Worm (Caenorhabditis elegans): ENCODE data around the gene rmd-2.
A peak's percentile ranks its signal among the peaks of the same experiment; 100 is the strongest.

The rmd-2 gene

DNA sequence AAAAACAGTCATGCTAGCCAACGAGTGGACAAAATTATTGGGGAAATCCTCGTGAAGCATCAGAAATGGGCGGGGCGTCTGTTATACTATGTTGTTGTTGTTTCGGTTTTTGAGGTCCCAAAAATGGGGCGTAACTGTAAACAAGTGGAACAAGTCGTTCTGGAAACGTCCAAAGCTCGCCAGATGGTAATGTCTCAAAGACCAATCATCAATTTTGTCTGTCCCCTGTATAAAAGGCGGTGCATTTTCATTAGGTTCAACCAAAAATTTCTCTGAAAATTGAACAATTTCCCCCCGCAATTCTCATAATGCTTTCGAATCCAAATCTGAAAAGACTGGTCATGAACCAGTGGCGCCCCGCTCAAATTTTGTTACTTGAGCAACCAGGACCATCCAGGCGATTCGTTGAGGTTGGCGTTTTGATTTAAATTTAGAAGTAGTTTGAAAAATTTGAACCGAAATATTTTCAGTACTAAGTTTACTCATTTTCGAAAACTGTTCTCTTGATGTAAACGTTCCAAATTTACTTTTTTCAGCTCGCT lies 33.1 kb upstream of the rmd-2 start:
- TF ChIP-seq tbx-2 (tag; optimal IDR thresholded peaks at IDR 0.05) (no peak), nhr-237 (tag; optimal IDR thresholded peaks at IDR 0.05) (no peak), sox-4 (tag; optimal IDR thresholded peaks at IDR 0.05) (no peak), ztf-4 (tag; optimal IDR thresholded peaks at IDR 0.05) (no peak), nhr-84 (tag; optimal IDR thresholded peaks at IDR 0.05) (no peak), ceh-8 (GFP tag; optimal IDR thresholded peaks at IDR 0.05) (no peak), mef-2 (tag; optimal IDR thresholded peaks at IDR 0.05) (no peak), lsy-2 (tag; optimal IDR thresholded peaks at IDR 0.05) (no peak), nhr-76 (tag; optimal IDR thresholded peaks at IDR 0.05) (no peak), ceh-63 (GFP tag; optimal IDR thresholded peaks at IDR 0.05) (no peak), blmp-1 (tag; optimal IDR thresholded peaks at IDR 0.05) (no peak), lin-15B (tag; optimal IDR thresholded peaks at IDR 0.05) (no peak), unc-62 (GFP tag; optimal IDR thresholded peaks at IDR 0.05) (no peak)

DNA sequence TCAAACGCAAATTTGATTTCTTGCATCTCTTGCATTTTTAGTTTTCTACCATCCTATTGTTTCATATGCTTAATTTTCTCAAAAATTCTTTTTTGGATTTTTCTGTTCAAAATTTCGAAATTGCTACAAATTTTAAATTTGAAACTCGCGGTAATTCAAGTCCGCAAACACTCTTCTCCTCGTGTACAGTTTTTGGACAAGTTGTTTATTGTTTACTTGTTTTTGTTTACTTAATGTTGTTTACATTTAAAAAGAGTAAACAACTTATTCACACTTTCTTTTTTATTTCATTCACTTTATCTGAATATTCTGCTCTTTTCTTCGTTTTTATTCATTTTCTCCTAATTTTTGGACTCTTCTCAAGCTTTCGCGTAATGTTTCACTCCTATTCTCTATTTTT lies 32.2 kb upstream of the rmd-2 start:
- TF ChIP-seq snu-23 (GFP tag; optimal IDR thresholded peaks at IDR 0.05), result no peak

DNA sequence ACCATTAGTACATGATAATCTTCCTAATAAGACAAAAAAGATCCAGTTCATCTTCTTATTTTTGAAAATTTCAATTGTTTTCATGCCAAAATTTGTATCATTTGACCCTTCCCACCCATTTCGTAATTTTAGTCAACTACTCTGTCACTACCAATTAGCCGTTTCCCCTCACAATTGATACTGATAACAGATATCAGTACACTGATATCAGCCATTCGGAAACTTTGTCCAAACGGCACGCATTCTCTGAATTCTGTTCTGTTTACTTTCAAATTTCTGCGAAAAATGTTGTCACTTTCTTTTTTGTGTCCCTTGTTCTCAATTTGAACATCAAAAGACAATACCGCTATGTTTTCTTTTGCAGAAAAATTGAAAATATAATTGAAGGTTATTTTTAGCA lies 26.6 kb upstream of the rmd-2 start:
- TF ChIP-seq pag-3 (tag; optimal IDR thresholded peaks at IDR 0.05; ENCODE audit: borderline replicate concordance, insufficient read depth), result peak; percentile 41
- no peak for TF ChIP-seq xbp-1 (tag; optimal IDR thresholded peaks at IDR 0.05)
- peak in 1 of 2 experiments; percentile 33 for TF ChIP-seq lin-35 (GFP tag; optimal IDR thresholded peaks at IDR 0.05)
- peak; percentile 42 for TF ChIP-seq lin-14 (GFP tag; optimal IDR thresholded peaks at IDR 0.05)
- TF ChIP-seq swsn-7 (tag; optimal IDR thresholded peaks at IDR 0.05), result no peak
- peak; percentile 65 for TF ChIP-seq blmp-1 (tag; optimal IDR thresholded peaks at IDR 0.05)
- TF ChIP-seq elt-2 (tag; optimal IDR thresholded peaks at IDR 0.05), result peak; percentile 42
- TF ChIP-seq hlh-4 (tag; optimal IDR thresholded peaks at IDR 0.05), result no peak
- TF ChIP-seq C34B4.2 (tag; optimal IDR thresholded peaks at IDR 0.05), result no peak
- peak in 5 of 6 experiments; percentile 71 to 98 (median 80) for TF ChIP-seq elt-3 (tag; optimal IDR thresholded peaks at IDR 0.05)
- TF ChIP-seq unc-98 (GFP tag; IDR thresholded peaks at IDR 0.05), result no peak
- TF ChIP-seq nhr-237 (tag; optimal IDR thresholded peaks at IDR 0.05), result no peak

DNA sequence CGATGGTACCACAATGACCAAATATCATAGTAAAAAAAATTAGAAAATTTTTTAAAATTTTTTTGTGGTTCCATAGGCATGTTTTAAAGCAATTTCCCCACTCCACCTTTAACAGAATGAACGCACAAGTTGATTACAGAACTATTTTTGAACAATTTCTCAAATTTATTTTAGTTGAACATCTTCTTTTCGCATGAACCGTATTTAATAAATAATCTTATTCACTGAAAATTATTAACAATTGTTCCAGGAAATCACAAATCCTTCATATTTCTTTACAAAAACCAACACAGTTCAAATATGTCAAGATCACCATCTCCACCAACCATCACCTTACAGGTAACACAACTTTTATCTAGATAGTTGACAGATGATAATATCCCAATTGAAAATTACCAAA lies 25.5 kb upstream of the rmd-2 start, which contains the start of gene lea-1:
Gene lea-1 (plus strand): TSS at position 301 of the 400 bp plus-strand sequence.
- TF ChIP-seq ets-5 (GFP tag; IDR thresholded peaks at IDR 0.05), result no peak
- TF ChIP-seq ceh-82 (tag; optimal IDR thresholded peaks at IDR 0.05), result no peak
- no peak for TF ChIP-seq mab-9 (GFP tag; IDR thresholded peaks at IDR 0.05)
- TF ChIP-seq fos-1 (tag; optimal IDR thresholded peaks at IDR 0.05), result no peak
- no peak for TF ChIP-seq efl-3 (GFP tag; optimal IDR thresholded peaks at IDR 0.05)
- TF ChIP-seq jun-1 (tag; optimal IDR thresholded peaks at IDR 0.05), result no peak
- no peak for TF ChIP-seq elt-2 (tag; optimal IDR thresholded peaks at IDR 0.05)
- TF ChIP-seq fkh-8 (tag; optimal IDR thresholded peaks at IDR 0.05), result no peak
- TF ChIP-seq tlp-1 (tag; optimal IDR thresholded peaks at IDR 0.05), result no peak
- TF ChIP-seq xbp-1 (tag; optimal IDR thresholded peaks at IDR 0.05), result no peak
- TF ChIP-seq lin-14 (GFP tag; optimal IDR thresholded peaks at IDR 0.05), result no peak

DNA sequence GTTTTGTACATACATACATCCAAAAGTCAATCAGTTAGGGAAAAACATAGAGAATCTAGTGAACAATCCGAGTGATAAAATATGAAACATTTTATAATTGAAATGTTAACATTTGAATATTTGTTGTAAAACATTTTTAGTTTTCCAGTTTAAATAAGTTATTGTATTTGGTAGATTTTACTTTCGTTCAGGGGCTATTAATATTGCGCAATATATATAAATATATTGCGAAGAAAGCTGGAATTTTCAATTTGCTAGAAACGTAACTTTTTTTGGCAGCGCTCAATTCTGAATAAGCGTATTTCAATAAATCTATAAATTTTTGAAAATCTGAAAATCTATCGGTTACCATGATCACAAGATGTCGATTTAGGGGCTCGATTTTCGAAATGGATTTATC lies 21.4 kb upstream of the rmd-2 start:
- TF ChIP-seq efl-3 (GFP tag; optimal IDR thresholded peaks at IDR 0.05) (no peak), C16A3.4 (tag; optimal IDR thresholded peaks at IDR 0.05) (no peak), elt-3 (tag; optimal IDR thresholded peaks at IDR 0.05) (no peak), lin-13 (GFP tag; optimal IDR thresholded peaks at IDR 0.05) (no peak), pqm-1 (tag; optimal IDR thresholded peaks at IDR 0.05) (no peak), nhr-12 (tag; optimal IDR thresholded peaks at IDR 0.05) (no peak), nhr-71 (tag; optimal IDR thresholded peaks at IDR 0.05) (no peak), ceh-90 (tag; optimal IDR thresholded peaks at IDR 0.05) (no peak), nhr-85 (tag) (no peak), nhr-237 (tag; optimal IDR thresholded peaks at IDR 0.05) (no peak)
